Worm (Caenorhabditis elegans) whole organism, L1 larva: Measurements from ENCODE around the gene K03A11.4.

Experiments
- C34B4.2 ChIP-seq: sonication (generic microtip); optimal IDR thresholded peaks from 2 replicates; lab custom pipeline; 2017; ENCODE audit warnings: mild to moderate bottlenecking, missing genetic modification characterization, missing compliant biosample characterization
- aly-2 ChIP-seq: fragments of 150-350 bp; optimal IDR thresholded peaks from 2 replicates; lab custom pipeline; 2014; ENCODE audit warnings: missing biosample characterization, missing genetic modification characterization
- ceh-63 ChIP-seq: fragments of 200-800 bp; sonication (Bioruptor generic); optimal IDR thresholded peaks from 2 replicates; lab custom pipeline; 2018; ENCODE audit warnings: mild to moderate bottlenecking, missing genetic modification characterization, missing compliant biosample characterization
- ceh-82 ChIP-seq, 3 experiments: fragments of 150-350 bp in 1 of 3; sonication (generic microtip) in 2 of 3; optimal IDR thresholded peaks; 2 replicates each; lab custom pipeline; 2014 to 2017; ENCODE audit warnings: missing biosample characterization in 3 of 3, missing genetic modification characterization in 3 of 3
- ceh-88 ChIP-seq: fragments of 200-800 bp; sonication (Bioruptor generic); IDR thresholded peaks from 2 replicates; pipeline ENCODE4 v1.3.6; 2022; ENCODE audit warnings: missing genetic modification characterization, missing compliant biosample characterization
- egl-27 ChIP-seq, 2 experiments: fragments of 150-350 bp in 1 of 2; sonication (generic microtip); optimal IDR thresholded peaks; 3 replicates each; lab custom pipeline; 2017 to 2018; ENCODE audit warnings: missing biosample characterization in 2 of 2, missing genetic modification characterization in 2 of 2, missing genetic modification reagents in 2 of 2
- elt-3 ChIP-seq, 6 experiments: fragments of 150-350 bp in 1 of 6; sonication (generic microtip); optimal IDR thresholded peaks; 2 replicates each; lab custom pipeline; 2017 to 2018; ENCODE audit warnings: missing biosample characterization in 6 of 6, missing genetic modification characterization in 6 of 6, inconsistent platforms in 1 of 6
- fkh-10 ChIP-seq: sonication (generic microtip); optimal IDR thresholded peaks from 2 replicates; lab custom pipeline; 2017; ENCODE audit warnings: missing biosample characterization, missing genetic modification reagents, missing genetic modification characterization
- fkh-8 ChIP-seq: sonication (generic microtip); optimal IDR thresholded peaks from 2 replicates; lab custom pipeline; 2016; ENCODE audit warnings: mild to moderate bottlenecking, missing genetic modification characterization, missing compliant biosample characterization
- fos-1 ChIP-seq: fragments of 150-350 bp; optimal IDR thresholded peaks from 2 replicates; lab custom pipeline; 2014; ENCODE audit warnings: missing biosample characterization, missing genetic modification characterization
- grh-1 ChIP-seq: fragments of 200-800 bp; sonication (Bioruptor generic); IDR thresholded peaks from 2 replicates; pipeline ENCODE4 v1.3.6; 2022; ENCODE audit warnings: missing genetic modification reagents, missing genetic modification characterization, missing compliant biosample characterization
- hlh-17 ChIP-seq: fragments of 200-800 bp; sonication (Bioruptor generic); optimal IDR thresholded peaks from 2 replicates; lab custom pipeline; 2018; ENCODE audit warnings: missing genetic modification characterization, mild to moderate bottlenecking, missing compliant biosample characterization, moderate library complexity, borderline replicate concordance
- hpl-2 ChIP-seq: fragments of 150-350 bp; optimal IDR thresholded peaks from 2 replicates; lab custom pipeline; 2014; ENCODE audit warnings: missing biosample characterization, missing genetic modification reagents, missing genetic modification characterization
- isw-1 ChIP-seq: fragments of 200-800 bp; sonication (Bioruptor generic); IDR thresholded peaks from 2 replicates; pipeline ENCODE4 v1.3.6; 2022; ENCODE audit warnings: missing genetic modification characterization, missing compliant biosample characterization
- lin-13 ChIP-seq: fragments of 150-350 bp; optimal IDR thresholded peaks from 2 replicates; lab custom pipeline; 2014; ENCODE audit warnings: missing biosample characterization, missing genetic modification reagents, missing genetic modification characterization
- lin-15B ChIP-seq: fragments of 150-350 bp; sonication (generic microtip); optimal IDR thresholded peaks from 3 replicates; lab custom pipeline; 2014; ENCODE audit warnings: missing biosample characterization, missing genetic modification characterization
- lin-35 ChIP-seq, 2 experiments: fragments of 150-350 bp; optimal IDR thresholded peaks; 2 replicates each; lab custom pipeline; 2014; ENCODE audit warnings: missing biosample characterization in 2 of 2, missing genetic modification characterization in 2 of 2, missing genetic modification reagents in 2 of 2
- mef-2 ChIP-seq: fragments of 150-350 bp; optimal IDR thresholded peaks from 2 replicates; lab custom pipeline; 2014; ENCODE audit warnings: missing biosample characterization, missing genetic modification characterization
- mep-1 ChIP-seq: fragments of 150-350 bp; optimal IDR thresholded peaks from 2 replicates; lab custom pipeline; 2014; ENCODE audit warnings: missing biosample characterization, missing genetic modification characterization
- nhr-19 ChIP-seq: fragments of 200-800 bp; sonication (Bioruptor generic); conservative IDR thresholded peaks from 2 replicates; pipeline ENCODE4 v1.3.6; 2022; ENCODE audit warnings: missing genetic modification characterization, missing compliant biosample characterization
- nhr-237 ChIP-seq: fragments of 150-350 bp; optimal IDR thresholded peaks from 2 replicates; lab custom pipeline; 2014; ENCODE audit warnings: missing biosample characterization, missing genetic modification characterization
- nhr-47 ChIP-seq: sonication (generic microtip); optimal IDR thresholded peaks from 2 replicates; lab custom pipeline; 2016; ENCODE audit warnings: mild to moderate bottlenecking, missing genetic modification characterization, moderate library complexity, missing compliant biosample characterization
- nhr-77 ChIP-seq: fragments of 150-350 bp; optimal IDR thresholded peaks from 2 replicates; lab custom pipeline; 2014; ENCODE audit warnings: missing biosample characterization, missing genetic modification characterization
- nhr-84 ChIP-seq: sonication (generic microtip); optimal IDR thresholded peaks from 2 replicates; lab custom pipeline; 2017; ENCODE audit warnings: missing biosample characterization, missing genetic modification characterization
- nhr-85 ChIP-seq: sonication (generic microtip); peaks from one replicate; lab custom pipeline; 2016; ENCODE audit warnings: missing genetic modification characterization, inconsistent platforms, missing compliant biosample characterization
- pag-3 ChIP-seq: sonication (generic microtip); optimal IDR thresholded peaks from 2 replicates; lab custom pipeline; 2017; ENCODE audit warnings: missing genetic modification characterization, mild to moderate bottlenecking, missing compliant biosample characterization, antibody characterized with exemption, borderline replicate concordance; ENCODE audit not compliant: insufficient read depth
- skn-1 ChIP-seq: fragments of 150-350 bp; optimal IDR thresholded peaks from 2 replicates; lab custom pipeline; 2014; ENCODE audit warnings: missing biosample characterization, missing genetic modification characterization
- tbx-2 ChIP-seq: sonication (generic microtip); optimal IDR thresholded peaks from 2 replicates; lab custom pipeline; 2016; ENCODE audit warnings: missing genetic modification characterization, missing compliant biosample characterization
- tlp-1 ChIP-seq: fragments of 150-350 bp; optimal IDR thresholded peaks from 2 replicates; lab custom pipeline; 2014; ENCODE audit warnings: missing biosample characterization, missing genetic modification characterization
- unc-130 ChIP-seq: fragments of 150-350 bp; optimal IDR thresholded peaks from 2 replicates; lab custom pipeline; 2017; ENCODE audit warnings: missing biosample characterization, missing genetic modification characterization, inconsistent platforms
- unc-30 ChIP-seq: sonication (generic microtip); optimal IDR thresholded peaks from 2 replicates; lab custom pipeline; 2017; ENCODE audit warnings: missing biosample characterization, missing genetic modification characterization
- unc-62 ChIP-seq: fragments of 150-350 bp; optimal IDR thresholded peaks from 2 replicates; lab custom pipeline; 2014; ENCODE audit warnings: missing biosample characterization, missing genetic modification reagents, missing genetic modification characterization
- unc-86 ChIP-seq: sonication (generic microtip); optimal IDR thresholded peaks from 2 replicates; lab custom pipeline; 2016; ENCODE audit warnings: missing genetic modification characterization, missing compliant biosample characterization
- vab-15 ChIP-seq: sonication (generic microtip); optimal IDR thresholded peaks from 2 replicates; lab custom pipeline; 2017; ENCODE audit warnings: missing genotype, mild to moderate bottlenecking, missing genetic modification characterization, missing compliant biosample characterization
- xbp-1 ChIP-seq: sonication (generic microtip); optimal IDR thresholded peaks from 2 replicates; lab custom pipeline; 2016; ENCODE audit warnings: missing genetic modification characterization, missing compliant biosample characterization
- zip-4 ChIP-seq: fragments of 200-800 bp; sonication (Bioruptor generic); optimal IDR thresholded peaks from 2 replicates; lab custom pipeline; 2018; ENCODE audit warnings: mild to moderate bottlenecking, missing genetic modification characterization, moderate library complexity, missing compliant biosample characterization
- ztf-11 ChIP-seq, 2 experiments: sonication (generic microtip); optimal IDR thresholded peaks; 2 replicates each; lab custom pipeline; 2016 to 2017; ENCODE audit warnings: missing genetic modification characterization in 2 of 2, missing biosample characterization in 1 of 2, missing compliant biosample characterization in 1 of 2

Gene K03A11.4

DNA sequence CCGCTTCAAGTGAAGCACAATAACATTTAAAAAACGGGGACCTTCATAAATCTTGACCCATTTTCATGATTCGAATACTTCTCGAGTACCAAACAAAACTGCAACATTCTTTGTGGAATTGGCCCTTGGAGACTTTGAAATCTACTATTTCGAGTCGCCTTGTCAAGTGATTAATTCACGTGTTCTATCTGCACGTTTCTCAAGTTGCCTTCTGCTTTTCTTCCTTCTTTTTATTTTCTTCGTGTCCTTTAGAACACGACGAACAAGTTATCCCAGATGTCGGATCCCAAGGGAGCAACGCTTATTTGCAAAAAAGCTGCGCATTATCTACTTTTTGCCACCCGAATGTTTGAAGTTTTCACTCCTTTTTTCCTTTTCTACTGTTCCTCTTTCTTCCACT is 16.6 kb upstream of the K03A11.4 start:
- TF ChIP-seq nhr-84 (no peak), mef-2 (tag; lab: Kevin White, UChicago) (no peak), egl-27 (tag; optimal IDR thresholded peaks at IDR 0.05; lab: Kevin White, UChicago) (no peak), tbx-2 (no peak), isw-1 (GFP tag; lab: Robert Waterston, UW) (no peak), skn-1 (tag; lab: Kevin White, UChicago) (no peak), nhr-19 (GFP tag; lab: Robert Waterston, UW) (no peak), elt-3 (tag; optimal IDR thresholded peaks at IDR 0.05; lab: Kevin White, UChicago) (no peak), lin-13 (GFP tag; lab: Kevin White, UChicago) (no peak), unc-62 (GFP tag; lab: Kevin White, UChicago) (no peak), tlp-1 (tag; lab: Kevin White, UChicago) (no peak), nhr-85 (tag; lab: Kevin White, UChicago) (no peak), lin-15B (no peak), xbp-1 (tag; lab: Kevin White, UChicago) (no peak), lin-35 (GFP tag; optimal IDR thresholded peaks at IDR 0.05; lab: Kevin White, UChicago) (no peak), unc-86 (tag; lab: Kevin White, UChicago) (no peak), fkh-10 (GFP tag; lab: Kevin White, UChicago) (no peak), unc-30 (no peak)

DNA sequence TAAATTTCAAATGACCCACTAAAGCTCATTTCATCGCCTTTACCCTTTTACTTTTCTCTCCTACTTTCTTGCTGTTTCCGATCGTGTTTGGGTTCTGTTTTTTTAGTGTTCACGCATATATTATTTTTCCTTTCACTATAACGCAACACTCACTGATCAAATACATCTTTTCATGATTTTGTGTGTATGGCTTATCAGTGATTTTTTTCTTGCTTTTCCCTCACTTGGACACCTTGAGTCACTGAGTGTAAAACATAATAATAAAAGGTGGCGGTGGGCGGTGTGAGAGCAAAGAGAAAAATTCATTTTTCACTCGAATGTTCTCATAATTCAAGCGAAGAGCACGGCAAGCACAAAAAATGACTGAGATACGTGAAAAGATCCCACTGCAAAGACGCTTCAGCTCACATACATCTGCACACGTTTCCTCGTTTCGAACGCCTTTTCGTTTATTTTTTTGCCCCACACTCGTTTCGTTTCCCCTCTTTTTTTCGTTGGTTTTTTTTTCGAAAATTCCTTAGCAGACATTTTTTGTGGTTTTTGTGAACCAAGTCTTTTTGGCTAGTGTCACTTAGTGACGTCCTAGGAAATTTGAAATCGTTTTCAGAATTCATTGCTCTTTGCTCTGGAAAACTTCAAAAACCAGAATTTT is 14.9 kb upstream of the K03A11.4 start, which contains the start of gene K03A11.5:
Gene K03A11.5, plus strand, starts transcription at position 602 of the 652 bp plus-strand sequence.
- no peak for TF ChIP-seq aly-2 (tag; lab: Kevin White, UChicago)
- no peak for TF ChIP-seq ztf-11 (tag; optimal IDR thresholded peaks at IDR 0.05; lab: Kevin White, UChicago)
- TF ChIP-seq ceh-82 (tag; optimal IDR thresholded peaks at IDR 0.05; lab: Kevin White, UChicago), result no peak
- no peak for TF ChIP-seq fos-1 (tag; lab: Kevin White, UChicago)
- TF ChIP-seq nhr-237 (tag; lab: Kevin White, UChicago), result no peak
- TF ChIP-seq lin-13 (GFP tag; lab: Kevin White, UChicago), result no peak
- no peak for TF ChIP-seq unc-130
- TF ChIP-seq hpl-2 (GFP tag; lab: Kevin White, UChicago), result no peak
- no peak for TF ChIP-seq C34B4.2
- no peak for TF ChIP-seq nhr-77 (tag; lab: Kevin White, UChicago)
- TF ChIP-seq nhr-85 (tag; lab: Kevin White, UChicago), result no peak
- no peak for TF ChIP-seq ceh-63 (GFP tag; lab: Kevin White, UChicago)

ce11 chrX:13071120-13071519 is 6.9 kb upstream of the K03A11.4 start, which contains the start of gene cpx-2:
cpx-2 (minus strand) TSS chrX:13071220.
- no peak for TF ChIP-seq grh-1 (GFP tag; lab: Robert Waterston, UW)
- no peak for TF ChIP-seq hpl-2 (GFP tag; lab: Kevin White, UChicago)
- TF ChIP-seq egl-27 (tag; optimal IDR thresholded peaks at IDR 0.05; lab: Kevin White, UChicago), result no peak
- TF ChIP-seq nhr-47 (tag; lab: Kevin White, UChicago), result no peak
- no peak for TF ChIP-seq pag-3 (tag; lab: Kevin White, UChicago)
- TF ChIP-seq hlh-17 (GFP tag; lab: Kevin White, UChicago), result no peak
- TF ChIP-seq elt-3 (tag; optimal IDR thresholded peaks at IDR 0.05; lab: Kevin White, UChicago), result no peak
- no peak for TF ChIP-seq ceh-88
- no peak for TF ChIP-seq mep-1 (tag; lab: Kevin White, UChicago)
- TF ChIP-seq tlp-1 (tag; lab: Kevin White, UChicago), result no peak
- TF ChIP-seq zip-4 (GFP tag; lab: Kevin White, UChicago), result no peak
- TF ChIP-seq vab-15 (tag; lab: Kevin White, UChicago), result no peak
- no peak for TF ChIP-seq nhr-77 (tag; lab: Kevin White, UChicago)
- TF ChIP-seq fkh-8 (tag; lab: Kevin White, UChicago), result no peak
- no peak for TF ChIP-seq unc-130
